Worm (Caenorhabditis elegans) whole organism, L4 larva: Measurements from ENCODE around the gene D2024.5.

Experiments used
- Y75B8A.6 ChIP-seq: fragments of 200-800 bp; sonication (Bioruptor generic); IDR thresholded peaks from 2 replicates; pipeline ENCODE4 v1.3.6; 2022; ENCODE audit warnings: missing genetic modification reagents, missing genetic modification characterization, missing compliant biosample characterization
- nhr-237 ChIP-seq: sonication (generic microtip); optimal IDR thresholded peaks from 2 replicates; lab custom pipeline; 2017; ENCODE audit warnings: missing biosample characterization, missing genetic modification characterization
- nhr-28 ChIP-seq: fragments of 150-350 bp; optimal IDR thresholded peaks from 2 replicates; lab custom pipeline; 2014; ENCODE audit warnings: missing biosample characterization, missing genetic modification characterization
- pha-4 ChIP-seq, 2 experiments: fragments of 150-350 bp in 1 of 2; fragments of 200-800 bp in 1 of 2; sonication (Bioruptor generic) in 1 of 2; IDR thresholded peaks in 1 of 2; optimal IDR thresholded peaks in 1 of 2; 2 replicates each; pipeline versions ENCODE4 v1.3.6 to Lab custom; 2014 to 2022; ENCODE audit warnings: missing genetic modification characterization in 2 of 2, missing genetic modification reagents in 2 of 2, missing biosample characterization in 1 of 2, missing compliant biosample characterization in 1 of 2
- skn-1 ChIP-seq: fragments of 150-350 bp; optimal IDR thresholded peaks from 2 replicates; lab custom pipeline; 2014; ENCODE audit warnings: missing biosample characterization, missing genetic modification characterization
- ztf-11 ChIP-seq: fragments of 150-350 bp; optimal IDR thresholded peaks from 2 replicates; lab custom pipeline; 2014; ENCODE audit warnings: missing biosample characterization, missing genetic modification characterization

DNA sequence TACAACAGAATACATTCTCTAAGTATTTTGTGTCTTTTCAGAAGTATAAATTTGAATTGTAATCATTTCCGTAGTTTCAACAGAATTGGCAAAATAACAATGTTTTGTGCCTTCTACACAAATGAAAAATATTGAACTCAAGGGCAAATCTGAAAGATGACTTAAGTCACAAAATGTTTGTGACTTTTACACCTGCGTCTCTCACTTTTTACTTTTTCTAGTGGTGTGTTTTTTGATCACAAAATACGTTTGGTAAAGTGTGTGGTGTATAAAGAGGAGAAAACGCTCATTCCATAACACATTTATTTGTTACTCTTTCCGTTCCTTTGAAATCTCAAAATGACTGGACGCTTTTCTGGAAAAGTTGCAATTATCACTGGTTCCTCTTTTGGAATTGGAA lies 32.5 kb upstream of the D2024.5 start, which contains the start of gene C06E4.3:
- TF ChIP-seq nhr-237 = no peak
- no peak for TF ChIP-seq pha-4 (GFP tag; IDR thresholded peaks at IDR 0.05; lab: Robert Waterston, UW)
- no peak for TF ChIP-seq pha-4 (tag; optimal IDR thresholded peaks at IDR 0.05; lab: Kevin White, UChicago)
- no peak for TF ChIP-seq ztf-11 (tag; lab: Kevin White, UChicago)
- TF ChIP-seq Y75B8A.6 = no peak
- no peak for TF ChIP-seq skn-1
- TF ChIP-seq nhr-28 (tag; lab: Kevin White, UChicago) = peak; percentile 97
